Worm (Caenorhabditis elegans): Measurements from ENCODE around the gene F56C3.10.

The F56C3.10 gene

ce11 chrX:1379391-1379790, 2.1 kb downstream of the F56C3.10 start (continued):
- TF ChIP-seq ztf-4 (tag; optimal IDR thresholded peaks at IDR 0.05), result no peak

ce11 chrX:1375071-1375470, 6.4 kb downstream of the F56C3.10 start:
- TF ChIP-seq mab-9 (GFP tag; IDR thresholded peaks at IDR 0.05), result 0 out of 2 replicates have a peak, but pooled peaks have one; percentile 14
- TF ChIP-seq unc-98 (GFP tag; IDR thresholded peaks at IDR 0.05), result 0 out of 2 replicates have a peak, but pooled peaks have one; percentile 45

ce11 chrX:1372464-1372863, 9.0 kb downstream of the F56C3.10 start:
- no peak for TF ChIP-seq unc-62 (GFP tag; optimal IDR thresholded peaks at IDR 0.05)
- no peak for TF ChIP-seq F16B12.6 (tag; optimal IDR thresholded peaks at IDR 0.05)
- no peak for TF ChIP-seq pax-3 (tag; optimal IDR thresholded peaks at IDR 0.05)
- no peak for TF ChIP-seq irx-1 (tag; optimal IDR thresholded peaks at IDR 0.05)
- no peak for TF ChIP-seq C34B4.2 (tag; optimal IDR thresholded peaks at IDR 0.05)
- TF ChIP-seq aly-2 (tag; optimal IDR thresholded peaks at IDR 0.05), result no peak
- TF ChIP-seq ces-1 (GFP tag; optimal IDR thresholded peaks at IDR 0.05), result no peak
- no peak for TF ChIP-seq hlh-4 (tag; optimal IDR thresholded peaks at IDR 0.05)
- TF ChIP-seq ceh-88 (GFP tag; IDR thresholded peaks at IDR 0.05), result no peak
- no peak for TF ChIP-seq C16A3.4 (tag; optimal IDR thresholded peaks at IDR 0.05)
- no peak for TF ChIP-seq unc-98 (GFP tag; IDR thresholded peaks at IDR 0.05)
- TF ChIP-seq zag-1 (tag; optimal IDR thresholded peaks at IDR 0.05), result no peak
- TF ChIP-seq nhr-12 (tag; optimal IDR thresholded peaks at IDR 0.05), result no peak

ce11 chrX:1371688-1372087, 9.8 kb downstream of the F56C3.10 start, which contains the start of gene fbxa-190:
fbxa-190 (plus strand) TSS chrX:1372012.
- TF ChIP-seq nhr-71 (tag; optimal IDR thresholded peaks at IDR 0.05), result no peak
- no peak for TF ChIP-seq egl-13 (tag; optimal IDR thresholded peaks at IDR 0.05)
- TF ChIP-seq pqm-1 (tag; optimal IDR thresholded peaks at IDR 0.05), result no peak
- no peak for TF ChIP-seq unc-98 (GFP tag; IDR thresholded peaks at IDR 0.05)
- TF ChIP-seq efl-1 (optimal IDR thresholded peaks at IDR 0.05), result no peak
- TF ChIP-seq efl-1 (GFP tag; optimal IDR thresholded peaks at IDR 0.05 in 1 of 2), result no peak
- peak; percentile 32 for TF ChIP-seq elt-2 (tag; optimal IDR thresholded peaks at IDR 0.05)
- no peak for TF ChIP-seq fos-1 (tag; optimal IDR thresholded peaks at IDR 0.05)

- TF ChIP-seq dsc-1 (tag; optimal IDR thresholded peaks at IDR 0.05), result peak; percentile 51
- no peak for TF ChIP-seq hpl-2 (GFP tag; optimal IDR thresholded peaks at IDR 0.05)
- no peak for TF ChIP-seq xbp-1 (tag; optimal IDR thresholded peaks at IDR 0.05)
Observed at ce11 chrX:1370736-1371281, 10.7 kb downstream of the F56C3.10 start, which contains the start of gene F56C3.7. F56C3.7 (minus strand) TSS chrX:1370786.

- TF ChIP-seq pqm-1 (tag; optimal IDR thresholded peaks at IDR 0.05) (no peak), ets-5 (GFP tag; IDR thresholded peaks at IDR 0.05) (no peak), blmp-1 (tag; optimal IDR thresholded peaks at IDR 0.05) (no peak), rnt-1 (tag; optimal IDR thresholded peaks at IDR 0.05) (no peak), lir-3 (tag; optimal IDR thresholded peaks at IDR 0.05; ENCODE audit: poor library complexity) (no peak), lin-14 (GFP tag; optimal IDR thresholded peaks at IDR 0.05) (no peak), Y116A8C.19 (tag; optimal IDR thresholded peaks at IDR 0.05; ENCODE audit: borderline replicate concordance) (no peak), nhr-11 (tag; optimal IDR thresholded peaks at IDR 0.05) (no peak), nhr-28 (tag; optimal IDR thresholded peaks at IDR 0.05) (no peak), C04F5.9 (tag; optimal IDR thresholded peaks at IDR 0.05) (no peak), fkh-4 (tag; optimal IDR thresholded peaks at IDR 0.05; ENCODE audit: borderline replicate concordance) (no peak), F16B12.6 (tag; optimal IDR thresholded peaks at IDR 0.05) (no peak), egl-27 (tag; optimal IDR thresholded peaks at IDR 0.05) (no peak)
Observed at ce11 chrX:1367416-1367815, 14.0 kb downstream of the F56C3.10 start, which contains the start of gene dgn-2. dgn-2 (minus strand) TSS chrX:1367516.

Data from whole organism, L1 larva.